Worm (Caenorhabditis elegans) whole organism, L4/young adult: Measurements from ENCODE around the gene H12D21.10.

Source experiments
- dao-5 ChIP-seq: sonication (generic microtip); optimal IDR thresholded peaks from 2 replicates; lab custom pipeline; 2016; ENCODE audit warnings: missing genotype, missing genetic modification characterization, moderate library complexity, missing compliant biosample characterization
- him-1 ChIP-seq: sonication (generic microtip); optimal IDR thresholded peaks from 2 replicates; lab custom pipeline; 2016; ENCODE audit warnings: missing genotype, missing genetic modification reagents, missing genetic modification characterization, missing compliant biosample characterization

- no peak for TF ChIP-seq him-1
- no peak for TF ChIP-seq dao-5
These were observed 1.9 kb upstream of the H12D21.10 start, which contains the start of gene H12D21.6 for ce11 chrV:14897731-14898130.
